Fruit fly (Drosophila melanogaster) whole organism, wandering third instar larva: ENCODE measurements around the gene Cyp4c3.
A peak's percentile ranks its signal among the peaks of the same experiment; 100 is the strongest.

Source experiments
- Abd-B ChIP-seq: fragments of >200 bp; optimal IDR thresholded peaks from 2 replicates; lab custom pipeline; 2017; ENCODE audit warnings: missing biosample characterization, missing genetic modification characterization
- CG32264 ChIP-seq: fragments of 200-800 bp; sonication (Bioruptor generic); optimal IDR thresholded peaks from 2 replicates; lab custom pipeline; 2016; ENCODE audit warnings: missing biosample characterization, missing genetic modification characterization
- Dfd ChIP-seq: fragments of >200 bp; optimal IDR thresholded peaks from 2 replicates; lab custom pipeline; 2017; ENCODE audit warnings: missing biosample characterization, missing genetic modification characterization
- Dif ChIP-seq: fragments of 200-275, 200-300 bp; sonication (Bioruptor generic); optimal IDR thresholded peaks from 2 replicates; lab custom pipeline; 2018; ENCODE audit warnings: missing biosample characterization, missing genetic modification characterization; ENCODE audit not compliant: partially characterized antibody
- GATAd ChIP-seq: sonication (Bioruptor generic); optimal IDR thresholded peaks from 2 replicates; lab custom pipeline; 2016; ENCODE audit warnings: missing biosample characterization, missing genetic modification characterization
- HLH106 ChIP-seq: fragments of 200-800 bp; optimal IDR thresholded peaks from 3 replicates; lab custom pipeline; 2019; ENCODE audit warnings: missing biosample characterization, mild to moderate bottlenecking, missing genetic modification characterization, moderate library complexity
- Hnf4 ChIP-seq: fragments of 200-800 bp; sonication (Bioruptor generic); optimal IDR thresholded peaks from 2 replicates; lab custom pipeline; 2016; ENCODE audit warnings: missing biosample characterization, mild to moderate bottlenecking, missing genetic modification characterization
- Hr78 ChIP-seq: fragments of >200 bp; optimal IDR thresholded peaks from 2 replicates; lab custom pipeline; 2017; ENCODE audit warnings: missing biosample characterization, missing genetic modification characterization
- Hr83 ChIP-seq: fragments of 200-300 bp; sonication (Bioruptor generic); optimal IDR thresholded peaks from 2 replicates; lab custom pipeline; 2016; ENCODE audit warnings: missing biosample characterization, mild to moderate bottlenecking, missing genetic modification characterization, moderate library complexity; ENCODE audit not compliant: poor library complexity, severe bottlenecking
- Jra ChIP-seq: sonication (Bioruptor generic); optimal IDR thresholded peaks from 2 replicates; lab custom pipeline; 2016; ENCODE audit warnings: missing biosample characterization, missing genetic modification characterization
- Myc ChIP-seq: fragments of >200 bp; optimal IDR thresholded peaks from 2 replicates; lab custom pipeline; 2017
- N ChIP-seq: fragments of >200 bp; optimal IDR thresholded peaks from 2 replicates; lab custom pipeline; 2018; ENCODE audit warnings: missing biosample characterization, missing external identifiers, missing genetic modification characterization
- OdsH ChIP-seq: fragments of 200-800 bp; sonication (Bioruptor generic); optimal IDR thresholded peaks from 2 replicates; lab custom pipeline; 2016; ENCODE audit warnings: missing biosample characterization, mild to moderate bottlenecking, missing genetic modification characterization
- Rel ChIP-seq, 2 experiments: fragments of 200-800 bp; sonication (Bioruptor generic) in 1 of 2; optimal IDR thresholded peaks; 2 replicates in 1 of 2; 3 replicates in 1 of 2; lab custom pipeline; 2016 to 2019; ENCODE audit warnings: mild to moderate bottlenecking in 2 of 2, missing biosample characterization in 2 of 2, missing genetic modification characterization in 2 of 2, moderate library complexity in 1 of 2
- Sp1 ChIP-seq: fragments of 200-800 bp; sonication (Bioruptor generic); optimal IDR thresholded peaks from 3 replicates; lab custom pipeline; 2019; ENCODE audit warnings: missing biosample characterization, mild to moderate bottlenecking, missing genetic modification characterization, moderate library complexity
- brk ChIP-seq: fragments of 200-800 bp; sonication (Bioruptor generic); optimal IDR thresholded peaks from 2 replicates; lab custom pipeline; 2016; ENCODE audit warnings: missing biosample characterization, mild to moderate bottlenecking, missing genetic modification characterization
- dl ChIP-seq, 2 experiments: fragments of 175-275, 200-275 bp in 1 of 2; fragments of 200-275 bp in 1 of 2; sonication (Bioruptor generic); optimal IDR thresholded peaks; lab custom pipeline; 2018; ENCODE audit warnings: mild to moderate bottlenecking in 2 of 2, missing biosample characterization in 2 of 2, missing genetic modification characterization in 2 of 2, moderate library complexity in 2 of 2; ENCODE audit not compliant: partially characterized antibody in 2 of 2, insufficient read depth in 1 of 2
- dmrt93B ChIP-seq: fragments of 200-800 bp; sonication (Bioruptor generic); optimal IDR thresholded peaks from 2 replicates; lab custom pipeline; 2018; ENCODE audit warnings: missing biosample characterization, mild to moderate bottlenecking, missing genetic modification characterization
- dsf ChIP-seq: sonication (Bioruptor generic); optimal IDR thresholded peaks from 2 replicates; lab custom pipeline; 2016; ENCODE audit warnings: missing biosample characterization, missing genetic modification characterization, borderline replicate concordance
- foxo ChIP-seq, 2 experiments: fragments of 200-800 bp; sonication (Bioruptor generic); optimal IDR thresholded peaks; 2 replicates in 1 of 2; 3 replicates in 1 of 2; lab custom pipeline; 2016 to 2017; ENCODE audit warnings: missing biosample characterization in 2 of 2, missing genetic modification characterization in 2 of 2
- fru ChIP-seq: fragments of 200-800 bp; sonication (Bioruptor generic); optimal IDR thresholded peaks from 3 replicates; lab custom pipeline; 2016; ENCODE audit warnings: missing biosample characterization, mild to moderate bottlenecking, missing genetic modification characterization
- h ChIP-seq: fragments of 200-800 bp; sonication (Bioruptor generic); optimal IDR thresholded peaks from 3 replicates; lab custom pipeline; 2016; ENCODE audit warnings: missing biosample characterization, mild to moderate bottlenecking, missing genetic modification characterization
- jim ChIP-seq: fragments of 175-275, 200-325 bp; sonication (Bioruptor generic); optimal IDR thresholded peaks from 2 replicates; lab custom pipeline; 2016; ENCODE audit warnings: missing biosample characterization, mild to moderate bottlenecking, missing genetic modification characterization
- lola ChIP-seq: fragments of >200 bp; optimal IDR thresholded peaks from 2 replicates; lab custom pipeline; 2017; ENCODE audit warnings: missing biosample characterization, missing genetic modification characterization
- pan ChIP-seq: fragments of >200 bp; optimal IDR thresholded peaks from 2 replicates; lab custom pipeline; 2017
- psq ChIP-seq: fragments of 200-800 bp; sonication (Bioruptor generic); optimal IDR thresholded peaks from 3 replicates; lab custom pipeline; 2017; ENCODE audit warnings: missing biosample characterization, mild to moderate bottlenecking, missing genetic modification characterization, moderate library complexity
- rgr ChIP-seq: fragments of 200-800 bp; sonication (Bioruptor generic); optimal IDR thresholded peaks from 3 replicates; lab custom pipeline; 2016; ENCODE audit warnings: missing biosample characterization, mild to moderate bottlenecking, missing genetic modification characterization
- usp ChIP-seq: fragments of >200 bp; optimal IDR thresholded peaks from 2 replicates; lab custom pipeline; 2017; ENCODE audit warnings: missing biosample characterization, missing genetic modification characterization

Cyp4c3 gene

dm6 chr3R:30909032-30909431 lies 15.2 kb downstream of the Cyp4c3 start:
- TF ChIP-seq Hnf4 (GFP tag; lab: Kevin White, UChicago) (no peak), Jra (GFP tag; lab: Kevin White, UChicago) (no peak), lola (no peak), Rel (GFP tag; optimal IDR thresholded peaks at IDR 0.05; lab: Kevin White, UChicago) (no peak), Rel (tag; optimal IDR thresholded peaks at IDR 0.05; lab: Kevin White, UChicago) (no peak), Dif (GFP tag; lab: Kevin White, UChicago) (no peak), pan (no peak), Myc (no peak)

DNA sequence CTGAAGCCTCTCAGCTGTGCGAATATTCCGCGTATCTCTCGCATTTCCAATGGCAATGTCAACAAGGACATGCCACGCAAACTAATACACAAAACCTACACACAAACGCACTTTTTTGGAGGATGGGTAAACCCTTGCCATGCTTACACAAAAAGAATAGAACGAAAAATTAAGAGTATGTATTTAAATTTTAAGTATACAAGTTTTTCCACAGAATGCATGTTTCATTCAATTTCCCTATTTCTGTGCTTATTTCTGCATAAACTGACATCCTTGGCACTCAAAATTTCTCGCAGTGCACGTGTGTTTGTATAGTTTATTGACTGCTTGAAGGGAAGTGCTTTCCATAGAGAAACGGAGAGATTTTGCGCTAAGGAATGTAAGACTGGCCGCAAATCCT lies 16.0 kb downstream of the Cyp4c3 start:
- no peak for TF ChIP-seq dmrt93B (GFP tag; lab: Kevin White, UChicago)
- no peak for TF ChIP-seq Dfd (GFP tag; lab: Kevin White, UChicago)
- TF ChIP-seq foxo (GFP tag; optimal IDR thresholded peaks at IDR 0.05; lab: Kevin White, UChicago): no peak
- TF ChIP-seq Abd-B (GFP tag; lab: Kevin White, UChicago): no peak
- no peak for TF ChIP-seq Hr83
- TF ChIP-seq Hnf4 (GFP tag; lab: Kevin White, UChicago): no peak
- no peak for TF ChIP-seq Rel (GFP tag; optimal IDR thresholded peaks at IDR 0.05; lab: Kevin White, UChicago)
- TF ChIP-seq Rel (tag; optimal IDR thresholded peaks at IDR 0.05; lab: Kevin White, UChicago): no peak
- TF ChIP-seq N (GFP tag; lab: Kevin White, UChicago): no peak
- TF ChIP-seq Myc: no peak
- TF ChIP-seq dl (GFP tag; optimal IDR thresholded peaks at IDR 0.05; lab: Kevin White, UChicago; ENCODE audit: insufficient read depth in 1 of 2, partially characterized antibody in 2 of 2): no peak

DNA sequence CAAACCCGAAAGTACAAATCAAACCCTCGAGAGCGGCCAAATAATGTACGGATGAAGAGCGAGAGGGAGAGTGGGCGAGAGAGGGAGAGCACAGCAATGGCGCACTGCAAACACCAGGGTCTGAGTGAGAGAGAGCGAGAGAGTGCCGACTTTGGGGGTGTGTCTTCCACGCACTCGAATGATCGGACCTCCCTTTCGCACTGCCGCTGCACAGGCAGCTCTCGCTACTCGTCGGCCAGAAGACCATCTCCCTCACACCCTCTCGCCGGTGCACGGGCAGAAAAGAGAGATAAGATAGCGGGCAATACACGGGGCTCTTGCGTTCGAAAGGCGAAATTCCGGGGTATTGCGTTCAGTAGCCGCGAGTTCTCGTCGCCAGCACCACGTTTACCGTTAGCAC lies 18.6 kb downstream of the Cyp4c3 start, which contains the start of gene Ptx1:
TSS of gene Ptx1 (plus strand) at position 353 of the 400 bp plus-strand sequence.
- no peak for TF ChIP-seq Hr78 (GFP tag; lab: Kevin White, UChicago)
- TF ChIP-seq rgr (GFP tag; lab: Kevin White, UChicago): peak; percentile 37
- TF ChIP-seq Hr83: peak; percentile 43
- no peak for TF ChIP-seq usp (GFP tag; lab: Kevin White, UChicago)
- TF ChIP-seq h (GFP tag; lab: Kevin White, UChicago): peak; percentile 37
- peak; percentile 37 to 53 for TF ChIP-seq dl (GFP tag; optimal IDR thresholded peaks at IDR 0.05; lab: Kevin White, UChicago; ENCODE audit: insufficient read depth in 1 of 2, partially characterized antibody in 2 of 2)
- TF ChIP-seq Rel (GFP tag; optimal IDR thresholded peaks at IDR 0.05; lab: Kevin White, UChicago): no peak
- no peak for TF ChIP-seq Rel (tag; optimal IDR thresholded peaks at IDR 0.05; lab: Kevin White, UChicago)
- TF ChIP-seq CG32264 (GFP tag; lab: Kevin White, UChicago): no peak
- peak; percentile 43 for TF ChIP-seq Dif (GFP tag; lab: Kevin White, UChicago)

DNA sequence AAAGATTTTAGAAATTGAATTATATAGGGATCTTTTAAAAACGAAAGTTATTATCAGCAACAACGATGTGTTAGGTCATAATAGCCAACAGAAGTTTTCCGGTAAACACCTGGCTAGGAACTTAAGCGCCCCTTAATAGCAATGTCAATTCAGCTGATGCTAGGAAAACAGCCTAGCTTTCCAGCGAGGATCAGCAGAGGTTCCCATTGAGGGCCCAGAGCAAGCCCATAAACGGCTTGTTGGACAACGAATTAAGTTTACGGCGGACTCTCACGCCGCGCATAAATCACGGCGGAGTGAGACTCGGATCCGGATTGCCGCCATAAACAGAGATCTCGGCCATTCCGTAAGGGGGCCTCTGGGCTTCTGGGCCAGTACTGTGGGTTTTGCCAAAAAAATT lies 19.9 kb downstream of the Cyp4c3 start:
- TF ChIP-seq jim (GFP tag; lab: Kevin White, UChicago): no peak
- peak; percentile 7 for TF ChIP-seq OdsH (GFP tag; lab: Kevin White, UChicago)
- TF ChIP-seq h (GFP tag; lab: Kevin White, UChicago): peak; percentile 3
- TF ChIP-seq HLH106 (tag; lab: Kevin White, UChicago): no peak
- peak; percentile 5 for TF ChIP-seq Sp1 (GFP tag; lab: Kevin White, UChicago)

DNA sequence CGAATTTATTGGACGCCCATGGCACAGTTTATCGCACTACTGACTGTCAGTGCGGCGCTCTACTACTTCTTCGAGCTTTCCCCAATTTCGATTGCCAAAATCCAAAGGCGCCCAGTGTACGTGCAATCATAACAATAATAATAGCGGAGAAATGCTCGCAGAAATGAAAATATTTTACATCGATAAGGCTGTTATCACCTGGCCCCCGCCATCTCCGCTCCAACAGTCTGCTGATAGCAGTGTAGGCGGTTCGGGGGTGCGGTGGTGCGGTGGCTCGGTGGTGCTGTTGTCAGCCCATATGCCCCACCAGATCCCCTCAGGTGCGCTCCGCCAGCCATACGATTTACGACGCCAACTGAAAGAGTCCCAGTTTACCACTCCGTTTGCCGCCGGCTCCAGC lies 21.4 kb downstream of the Cyp4c3 start:
- TF ChIP-seq GATAd (no peak), dsf (GFP tag; lab: Kevin White, UChicago) (no peak), usp (GFP tag; lab: Kevin White, UChicago) (no peak), psq (GFP tag; lab: Kevin White, UChicago) (no peak), N (GFP tag; lab: Kevin White, UChicago) (no peak), dl (GFP tag; optimal IDR thresholded peaks at IDR 0.05; lab: Kevin White, UChicago; ENCODE audit: insufficient read depth in 1 of 2, partially characterized antibody in 2 of 2) (no peak), brk (GFP tag; lab: Kevin White, UChicago) (no peak)

dm6 chr3R:30916024-30916423 lies 22.2 kb downstream of the Cyp4c3 start:
- TF ChIP-seq lola (no peak), Dfd (GFP tag; lab: Kevin White, UChicago) (peak; percentile 94), fru (no peak), HLH106 (tag; lab: Kevin White, UChicago) (no peak)
